Fruit fly (Drosophila melanogaster): Measurements from ENCODE around the gene fipi.

Gene fipi

dm6 chr2L:4810697-4811490 lies 17.1 kb upstream of the fipi start (continued):
- no peak for TF ChIP-seq ab (GFP tag; optimal IDR thresholded peaks at IDR 0.05)
- peak; percentile 67 for TF ChIP-seq CG1602 (GFP tag; optimal IDR thresholded peaks at IDR 0.05)
- TF ChIP-seq CG12071 (GFP tag; optimal IDR thresholded peaks at IDR 0.05) = no peak
- no peak for TF ChIP-seq cwo (GFP tag; optimal IDR thresholded peaks at IDR 0.05)
- peak; percentile 89 for TF ChIP-seq CG30403 (GFP tag; optimal IDR thresholded peaks at IDR 0.05)
- no peak for TF ChIP-seq CG11398 (GFP tag; optimal IDR thresholded peaks at IDR 0.05)
- TF ChIP-seq CG11696 (GFP tag; IDR thresholded peaks at IDR 0.05) = no peak
- TF ChIP-seq CG4617 (GFP tag; optimal IDR thresholded peaks at IDR 0.05; ENCODE audit: borderline replicate concordance) = no peak
- no peak for TF ChIP-seq luna (GFP tag; optimal IDR thresholded peaks at IDR 0.05)
- no peak for TF ChIP-seq pfk (GFP tag; optimal IDR thresholded peaks at IDR 0.05)
- TF ChIP-seq maf-S (GFP tag; optimal IDR thresholded peaks at IDR 0.05) = no peak
- TF ChIP-seq bab2 (GFP tag; optimal IDR thresholded peaks at IDR 0.05) = peak; percentile 45
- peak; percentile 66 for TF ChIP-seq CG31441 (GFP tag; IDR thresholded peaks at IDR 0.05)
- TF ChIP-seq CG17359 (tag; optimal IDR thresholded peaks at IDR 0.05) = peak; percentile 25
- no peak for TF ChIP-seq jumu (GFP tag; optimal IDR thresholded peaks at IDR 0.05)
- TF ChIP-seq bsh (GFP tag; optimal IDR thresholded peaks at IDR 0.05) = peak; percentile 5 to 41
- peak; percentile 32 for TF ChIP-seq CG7928 (GFP tag; optimal IDR thresholded peaks at IDR 0.05)
- no peak for TF ChIP-seq Lpt (GFP tag; optimal IDR thresholded peaks at IDR 0.05)
- TF ChIP-seq lmd (GFP tag; IDR thresholded peaks at IDR 0.05) = peak; percentile 76
- TF ChIP-seq tx (GFP tag; optimal IDR thresholded peaks at IDR 0.05) = peak; percentile 24
- peak; percentile 68 for TF ChIP-seq caup (GFP tag; optimal IDR thresholded peaks at IDR 0.05; ENCODE audit: severe bottlenecking)
- no peak for TF ChIP-seq CG4282 (GFP tag; optimal IDR thresholded peaks at IDR 0.05)
- 0 out of 2 replicates have a peak, but pooled peaks have one; percentile 21 for TF ChIP-seq CG9215 (GFP tag; IDR thresholded peaks at IDR 0.05)
- TF ChIP-seq sima (GFP tag; optimal IDR thresholded peaks at IDR 0.05) = no peak
- no peak for TF ChIP-seq zen2 (GFP tag; IDR thresholded peaks at IDR 0.05; ENCODE audit: partially characterized antibody)
- TF ChIP-seq D19A (tag; optimal IDR thresholded peaks at IDR 0.05) = peak; percentile 100
- TF ChIP-seq CG12104 (GFP tag; optimal IDR thresholded peaks at IDR 0.05) = peak; percentile 62
- TF ChIP-seq Ada2b (GFP tag; IDR thresholded peaks at IDR 0.05) = peak; percentile 42; the same call in 1 of the 2 replicates
- TF ChIP-seq CG8924 (tag; optimal IDR thresholded peaks at IDR 0.05) = peak; percentile 84
- TF ChIP-seq bigmax (GFP tag; optimal IDR thresholded peaks at IDR 0.05) = no peak
- no peak for TF ChIP-seq mam (GFP tag; optimal IDR thresholded peaks at IDR 0.05)
- TF ChIP-seq Stat92E (GFP tag; optimal IDR thresholded peaks at IDR 0.05) = no peak
- no peak for TF ChIP-seq aop (GFP tag; IDR thresholded peaks at IDR 0.05)
- peak; percentile 83 for TF ChIP-seq nmo (GFP tag; optimal IDR thresholded peaks at IDR 0.05)
- no peak for TF ChIP-seq CG6683 (GFP tag; optimal IDR thresholded peaks at IDR 0.05)
- no peak for TF ChIP-seq danr (GFP tag; IDR thresholded peaks at IDR 0.05)
- 0 out of 2 replicates have a peak, but pooled peaks have one; percentile 42 for TF ChIP-seq Atf6 (GFP tag; IDR thresholded peaks at IDR 0.05)
- TF ChIP-seq klu (GFP tag; IDR thresholded peaks at IDR 0.05) = peak; percentile 68; the same call in 1 of the 2 replicates
- peak; percentile 67 for TF ChIP-seq CG1233 (GFP tag; optimal IDR thresholded peaks at IDR 0.05)
- peak; percentile 72 for TF ChIP-seq Hr3 (GFP tag; optimal IDR thresholded peaks at IDR 0.05)
- no peak for TF ChIP-seq Sin3A (optimal IDR thresholded peaks at IDR 0.05)
- peak; percentile 26 for TF ChIP-seq CG9609 (GFP tag; optimal IDR thresholded peaks at IDR 0.05)
- TF ChIP-seq CG12744 (GFP tag; optimal IDR thresholded peaks at IDR 0.05) = no peak
- TF ChIP-seq CG8765 (GFP tag; IDR thresholded peaks at IDR 0.05) = no peak
- TF ChIP-seq crol (GFP tag; IDR thresholded peaks at IDR 0.05) = peak; percentile 93
- peak; percentile 24 for TF ChIP-seq CG30020 (tag; optimal IDR thresholded peaks at IDR 0.05)
- TF ChIP-seq Med (GFP tag) = peak; percentile 51
- TF ChIP-seq salm (tag; optimal IDR thresholded peaks at IDR 0.05) = no peak
- no peak for TF ChIP-seq CG11085 (GFP tag; IDR thresholded peaks at IDR 0.05)
- TF ChIP-seq Eip74EF (GFP tag; optimal IDR thresholded peaks at IDR 0.05) = peak in 1 of 2 experiments; percentile 59
